Fruit fly (Drosophila melanogaster): ENCODE measurements around the gene CG7115.
A peak's percentile ranks its signal among the peaks of the same experiment; 100 is the strongest.

The CG7115 gene

dm6 chr2L:7782788-7783401 lies 38.1 kb upstream of the CG7115 start, which contains the start of gene Brd7-9 (continued):
- TF ChIP-seq NfI (GFP tag; optimal IDR thresholded peaks at IDR 0.05) = peak; percentile 60
- TF ChIP-seq CG4730 (GFP tag; IDR thresholded peaks at IDR 0.05) = peak; percentile 60
- peak; percentile 69 for TF ChIP-seq Dll (GFP tag; IDR thresholded peaks at IDR 0.05; ENCODE audit: partially characterized antibody)
- no peak for TF ChIP-seq TFAM (GFP tag; optimal IDR thresholded peaks at IDR 0.05)
- TF ChIP-seq Atf6 (GFP tag; IDR thresholded peaks at IDR 0.05) = peak; percentile 86
- TF ChIP-seq onecut (GFP tag; IDR thresholded peaks at IDR 0.05) = peak; percentile 73
- TF ChIP-seq fd64A (GFP tag; optimal IDR thresholded peaks at IDR 0.05) = peak; percentile 57
- peak; percentile 0 for TF ChIP-seq kah (GFP tag; optimal IDR thresholded peaks at IDR 0.05)
- peak; percentile 79 for TF ChIP-seq ATbp (GFP tag; optimal IDR thresholded peaks at IDR 0.05)
- TF ChIP-seq hb (GFP tag; IDR thresholded peaks at IDR 0.05; ENCODE audit: partially characterized antibody) = no peak
- no peak for TF ChIP-seq ERR (GFP tag; optimal IDR thresholded peaks at IDR 0.05)
- TF ChIP-seq corto (GFP tag; optimal IDR thresholded peaks at IDR 0.05) = no peak
- TF ChIP-seq fd96Cb (tag; optimal IDR thresholded peaks at IDR 0.05) = peak; percentile 70
- peak; percentile 72 for TF ChIP-seq CG5953 (GFP tag; IDR thresholded peaks at IDR 0.05)
- no peak for TF ChIP-seq CG1647 (GFP tag; optimal IDR thresholded peaks at IDR 0.05)
- peak; percentile 31; the same call in 1 of the 3 replicates for TF ChIP-seq vnd (GFP tag; IDR thresholded peaks at IDR 0.05; ENCODE audit: partially characterized antibody)
- TF ChIP-seq CG10979 (tag; optimal IDR thresholded peaks at IDR 0.05) = peak; percentile 73
- TF ChIP-seq jing (GFP tag; optimal IDR thresholded peaks at IDR 0.05) = peak; percentile 28
- TF ChIP-seq hkb (optimal IDR thresholded peaks at IDR 0.05) = no peak
- peak; percentile 91 for TF ChIP-seq hkb (GFP tag; IDR thresholded peaks at IDR 0.05)
- TF ChIP-seq pfk (GFP tag; optimal IDR thresholded peaks at IDR 0.05) = no peak
- peak; percentile 0 for TF ChIP-seq fd3F (GFP tag; optimal IDR thresholded peaks at IDR 0.05)
- TF ChIP-seq Blimp-1 (GFP tag; optimal IDR thresholded peaks at IDR 0.05) = peak; percentile 71
- no peak for TF ChIP-seq nom (GFP tag; optimal IDR thresholded peaks at IDR 0.05)
- peak; percentile 44 for TF ChIP-seq CG3838 (GFP tag; optimal IDR thresholded peaks at IDR 0.05)
- TF ChIP-seq Optix (GFP tag; IDR thresholded peaks at IDR 0.05) = peak; percentile 68; the same call in 2 of the 3 replicates
- TF ChIP-seq zfh1 (GFP tag; IDR thresholded peaks at IDR 0.05) = peak; percentile 80
- TF ChIP-seq CG9727 (GFP tag; optimal IDR thresholded peaks at IDR 0.05) = peak; percentile 79
- peak; percentile 71 for TF ChIP-seq CG11504 (tag; optimal IDR thresholded peaks at IDR 0.05)
- peak; percentile 50 for TF ChIP-seq eyg (GFP tag; optimal IDR thresholded peaks at IDR 0.05)
- TF ChIP-seq nmo (GFP tag; optimal IDR thresholded peaks at IDR 0.05) = peak; percentile 56
- peak; percentile 44 for TF ChIP-seq croc (GFP tag; conservative IDR thresholded peaks at IDR 0.05)
- TF ChIP-seq sug (tag; optimal IDR thresholded peaks at IDR 0.05) = peak; percentile 29
- peak; percentile 38 for TF ChIP-seq zen (tag; optimal IDR thresholded peaks at IDR 0.05)
- peak; percentile 75 for TF ChIP-seq HLH3B (GFP tag; IDR thresholded peaks at IDR 0.05)
- TF ChIP-seq CG6854 (GFP tag; optimal IDR thresholded peaks at IDR 0.05) = peak; percentile 70
- TF ChIP-seq CG12744 (GFP tag; optimal IDR thresholded peaks at IDR 0.05) = peak; percentile 43
- no peak for TF ChIP-seq NC2α (GFP tag; optimal IDR thresholded peaks at IDR 0.05)
- TF ChIP-seq CG14667 (GFP tag; IDR thresholded peaks at IDR 0.05) = peak; percentile 65; the same call in 1 of the 2 replicates
- TF ChIP-seq CG2678 (tag; optimal IDR thresholded peaks at IDR 0.05) = peak; percentile 73
- TF ChIP-seq CG18619 (GFP tag; optimal IDR thresholded peaks at IDR 0.05) = peak; percentile 66
- TF ChIP-seq Hr51 (GFP tag; optimal IDR thresholded peaks at IDR 0.05) = peak; percentile 25 to 81
- peak; percentile 7 for TF ChIP-seq CG10274 (GFP tag; optimal IDR thresholded peaks at IDR 0.05)
- no peak for TF ChIP-seq sima (GFP tag; optimal IDR thresholded peaks at IDR 0.05)
- peak; percentile 59 for TF ChIP-seq cas (GFP tag; IDR thresholded peaks at IDR 0.05)
- peak; percentile 44 for TF ChIP-seq kay (GFP tag; optimal IDR thresholded peaks at IDR 0.05)
- peak; percentile 86 for TF ChIP-seq CG12071 (GFP tag; optimal IDR thresholded peaks at IDR 0.05)
- TF ChIP-seq CG12155 (GFP tag; optimal IDR thresholded peaks at IDR 0.05) = peak; percentile 98
- peak; percentile 49 for TF ChIP-seq CG16863 (GFP tag; optimal IDR thresholded peaks at IDR 0.05)
